Worm (Caenorhabditis elegans): ENCODE data around the gene W05H5.1.

ce11 chrII:12465557-12465956 lies 21.0 kb upstream of the W05H5.1 start, which contains the start of gene sre-37:
- TF ChIP-seq jun-1 (tag; optimal IDR thresholded peaks at IDR 0.05) (no peak), ceh-82 (tag; optimal IDR thresholded peaks at IDR 0.05) (no peak), ceh-44 (GFP tag; IDR thresholded peaks at IDR 0.05) (no peak), nhr-77 (tag; optimal IDR thresholded peaks at IDR 0.05) (no peak), D1046.2 (GFP tag; IDR thresholded peaks at IDR 0.05) (no peak)
